Worm (Caenorhabditis elegans) whole organism, early embryonic: Measurements from ENCODE around the gene F22E5.12.

Experiments used
- B0310.2 ChIP-seq: sonication (generic microtip); optimal IDR thresholded peaks from 2 replicates; lab custom pipeline; 2016; ENCODE audit warnings: mild to moderate bottlenecking, missing genetic modification characterization, missing compliant biosample characterization
- F13C5.2 ChIP-seq: sonication (generic microtip); optimal IDR thresholded peaks from 2 replicates; lab custom pipeline; 2017; ENCODE audit warnings: mild to moderate bottlenecking, missing genetic modification characterization, inconsistent platforms, missing compliant biosample characterization
- aly-1 ChIP-seq: sonication (generic microtip); optimal IDR thresholded peaks from 2 replicates; lab custom pipeline; 2016; ENCODE audit warnings: missing genetic modification characterization, missing compliant biosample characterization
- ama-1 ChIP-seq: fragments of 150-350 bp; optimal IDR thresholded peaks from 2 replicates; lab custom pipeline; 2014
- ceh-13 ChIP-seq: fragments of 200-800 bp; sonication (Bioruptor generic); optimal IDR thresholded peaks from 2 replicates; lab custom pipeline; 2018; ENCODE audit warnings: mild to moderate bottlenecking, missing genetic modification characterization, missing compliant biosample characterization
- ceh-36 ChIP-seq: sonication (generic microtip); optimal IDR thresholded peaks from 2 replicates; lab custom pipeline; 2016; ENCODE audit warnings: missing genetic modification characterization, inconsistent platforms, missing compliant biosample characterization
- ets-7 ChIP-seq: sonication (generic microtip); optimal IDR thresholded peaks from 2 replicates; lab custom pipeline; 2016; ENCODE audit warnings: missing genotype, missing genetic modification characterization, missing compliant biosample characterization
- flt-1 ChIP-seq: fragments of 200-800 bp; sonication (Bioruptor generic); IDR thresholded peaks from 2 replicates; pipeline ENCODE4 v1.3.6; 2022; ENCODE audit warnings: missing genetic modification characterization, missing compliant biosample characterization
- hmbx-1 ChIP-seq: sonication (generic microtip); optimal IDR thresholded peaks from 2 replicates; lab custom pipeline; 2016; ENCODE audit warnings: mild to moderate bottlenecking, missing genetic modification characterization, missing compliant biosample characterization
- hmg-4 ChIP-seq: fragments of 200-800 bp; sonication (Bioruptor generic); optimal IDR thresholded peaks from 2 replicates; lab custom pipeline; 2018; ENCODE audit warnings: mild to moderate bottlenecking, missing genetic modification characterization, missing compliant biosample characterization
- hnd-1 ChIP-seq: sonication (generic microtip); optimal IDR thresholded peaks from 2 replicates; lab custom pipeline; 2016; ENCODE audit warnings: missing genetic modification characterization, missing compliant biosample characterization
- pes-1 ChIP-seq: fragments of 200-800 bp; sonication (Bioruptor generic); IDR thresholded peaks from 2 replicates; pipeline ENCODE4 v1.3.6; 2022; ENCODE audit warnings: missing genetic modification reagents, missing genetic modification characterization, missing compliant biosample characterization
- scrt-1 ChIP-seq: fragments of 200-800 bp; sonication (Bioruptor generic); IDR thresholded peaks from 2 replicates; pipeline ENCODE4 v1.3.6; 2022; ENCODE audit warnings: missing genetic modification characterization, missing compliant biosample characterization
- sea-1 ChIP-seq: fragments of 200-800 bp; sonication (Bioruptor generic); conservative IDR thresholded peaks from 2 replicates; pipeline ENCODE4 v1.3.6; 2022; ENCODE audit warnings: missing genetic modification characterization, missing compliant biosample characterization
- tbx-11 ChIP-seq: fragments of 200-800 bp; sonication (Bioruptor generic); IDR thresholded peaks from 2 replicates; pipeline ENCODE4 v1.3.6; 2022; ENCODE audit warnings: missing genetic modification characterization, missing compliant biosample characterization
- tbx-37 ChIP-seq: fragments of 200-800 bp; sonication (Bioruptor generic); conservative IDR thresholded peaks from 2 replicates; pipeline ENCODE4 v1.3.6; 2022; ENCODE audit warnings: missing genetic modification reagents, missing genetic modification characterization, missing compliant biosample characterization
- tra-4 ChIP-seq: sonication (generic microtip); optimal IDR thresholded peaks from 2 replicates; lab custom pipeline; 2017; ENCODE audit warnings: missing genetic modification characterization, missing compliant biosample characterization

Gene F22E5.12

ce11 chrII:2656606-2657005 is 9.9 kb upstream of the F22E5.12 start, which contains the start of gene sri-47:
Gene sri-47, plus strand, starts transcription at chrII:2656906.
- TF ChIP-seq tra-4 (tag; lab: Kevin White, UChicago) (no peak), F13C5.2 (tag; lab: Kevin White, UChicago) (no peak), scrt-1 (no peak), hnd-1 (tag; lab: Kevin White, UChicago) (no peak), ama-1 (lab: Kevin White, UChicago) (no peak), hmbx-1 (tag; lab: Kevin White, UChicago) (no peak), ceh-13 (GFP tag; lab: Kevin White, UChicago) (no peak), pes-1 (no peak), sea-1 (GFP tag; lab: Robert Waterston, UW) (no peak), ets-7 (tag; lab: Kevin White, UChicago) (no peak), B0310.2 (tag; lab: Kevin White, UChicago) (no peak), tbx-37 (GFP tag; lab: Robert Waterston, UW) (no peak), tbx-11 (GFP tag; lab: Robert Waterston, UW) (no peak)

DNA sequence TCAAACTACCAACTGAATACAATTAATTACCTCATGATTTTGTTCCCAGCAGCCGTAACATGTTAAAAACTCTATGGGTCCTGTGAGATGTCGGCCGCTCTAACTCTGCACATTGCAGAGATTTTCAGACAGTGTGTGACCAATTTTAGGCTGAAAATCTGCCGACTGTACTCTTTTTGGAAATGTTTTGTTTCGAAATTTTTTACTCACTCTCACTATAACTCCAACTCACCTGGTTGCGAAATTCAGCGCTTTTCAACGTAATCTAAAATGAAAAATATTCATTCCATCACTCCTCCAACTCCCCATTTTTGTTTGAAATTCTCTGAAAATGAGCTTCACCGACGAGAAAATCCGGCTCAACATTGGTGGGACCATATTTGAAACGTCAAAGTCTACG is 2.9 kb upstream of the F22E5.12 start, which contains the start of the genes F22E5.13 and F22E5.6:
Gene F22E5.13 (minus strand): TSS at position 101 of the 400 bp plus-strand sequence.
Gene F22E5.6 (plus strand): TSS at position 297 of the 400 bp plus-strand sequence.
- TF ChIP-seq tra-4 (tag; lab: Kevin White, UChicago): no peak
- no peak for TF ChIP-seq hmg-4
- no peak for TF ChIP-seq ceh-13 (GFP tag; lab: Kevin White, UChicago)
- TF ChIP-seq tbx-37 (GFP tag; lab: Robert Waterston, UW): no peak
- TF ChIP-seq ets-7 (tag; lab: Kevin White, UChicago): no peak
- no peak for TF ChIP-seq flt-1 (GFP tag; lab: Robert Waterston, UW)
- no peak for TF ChIP-seq aly-1 (tag; lab: Kevin White, UChicago)
- no peak for TF ChIP-seq scrt-1
- TF ChIP-seq hnd-1 (tag; lab: Kevin White, UChicago): no peak
- TF ChIP-seq B0310.2 (tag; lab: Kevin White, UChicago): no peak
- no peak for TF ChIP-seq hmbx-1 (tag; lab: Kevin White, UChicago)
- no peak for TF ChIP-seq tbx-11 (GFP tag; lab: Robert Waterston, UW)
- no peak for TF ChIP-seq pes-1
- TF ChIP-seq F13C5.2 (tag; lab: Kevin White, UChicago): no peak

ce11 chrII:2649015-2649414 is 2.4 kb upstream of the F22E5.12 start:
- TF ChIP-seq scrt-1 (no peak), F13C5.2 (tag; lab: Kevin White, UChicago) (no peak), sea-1 (GFP tag; lab: Robert Waterston, UW) (no peak), aly-1 (tag; lab: Kevin White, UChicago) (no peak), tbx-11 (GFP tag; lab: Robert Waterston, UW) (no peak), hmbx-1 (tag; lab: Kevin White, UChicago) (no peak), ceh-36 (tag; lab: Kevin White, UChicago) (no peak), ets-7 (tag; lab: Kevin White, UChicago) (no peak), tra-4 (tag; lab: Kevin White, UChicago) (no peak), ama-1 (lab: Kevin White, UChicago) (no peak), flt-1 (GFP tag; lab: Robert Waterston, UW) (no peak), hnd-1 (tag; lab: Kevin White, UChicago) (no peak), B0310.2 (tag; lab: Kevin White, UChicago) (no peak), ceh-13 (GFP tag; lab: Kevin White, UChicago) (no peak), tbx-37 (GFP tag; lab: Robert Waterston, UW) (no peak), pes-1 (no peak)

ce11 chrII:2644498-2644897 is 2.2 kb downstream of the F22E5.12 start, which contains the start of gene F22E5.11:
Gene F22E5.11, minus strand, starts transcription at chrII:2644598.
- TF ChIP-seq ets-7 (tag; lab: Kevin White, UChicago) (no peak), hmg-4 (no peak), hnd-1 (tag; lab: Kevin White, UChicago) (no peak), flt-1 (GFP tag; lab: Robert Waterston, UW) (no peak), ama-1 (lab: Kevin White, UChicago) (no peak), aly-1 (tag; lab: Kevin White, UChicago) (no peak)

DNA sequence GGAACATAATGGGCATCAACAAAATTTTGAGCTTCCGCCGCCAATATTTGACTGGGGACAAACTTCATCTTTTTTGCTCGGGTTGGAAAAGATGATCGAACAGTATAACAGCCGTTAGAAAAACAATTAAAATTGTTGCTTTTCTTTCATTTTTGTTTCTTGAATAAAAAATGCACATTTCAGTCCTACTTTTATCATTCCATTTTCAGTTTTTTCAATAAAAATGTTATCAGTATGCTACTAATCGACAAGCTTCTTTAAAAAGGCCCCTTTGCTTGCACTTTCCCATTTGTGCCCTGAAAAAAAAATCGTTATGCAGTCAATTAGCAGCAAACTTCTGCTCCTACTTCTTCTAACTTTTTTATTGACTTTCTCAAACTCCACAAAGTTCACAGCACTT is 4.9 kb downstream of the F22E5.12 start, which contains the start of gene F22E5.7:
Gene F22E5.7 (plus strand): TSS at position 301 of the 400 bp plus-strand sequence.
- TF ChIP-seq tra-4 (tag; lab: Kevin White, UChicago): no peak
- no peak for TF ChIP-seq ets-7 (tag; lab: Kevin White, UChicago)
- no peak for TF ChIP-seq flt-1 (GFP tag; lab: Robert Waterston, UW)
- TF ChIP-seq sea-1 (GFP tag; lab: Robert Waterston, UW): no peak
- TF ChIP-seq scrt-1: no peak
- TF ChIP-seq tbx-11 (GFP tag; lab: Robert Waterston, UW): no peak
- TF ChIP-seq aly-1 (tag; lab: Kevin White, UChicago): no peak
- TF ChIP-seq pes-1: no peak
- TF ChIP-seq F13C5.2 (tag; lab: Kevin White, UChicago): no peak
- TF ChIP-seq ceh-13 (GFP tag; lab: Kevin White, UChicago): no peak
- no peak for TF ChIP-seq B0310.2 (tag; lab: Kevin White, UChicago)
- TF ChIP-seq hnd-1 (tag; lab: Kevin White, UChicago): no peak
- no peak for TF ChIP-seq hmg-4
- TF ChIP-seq ceh-36 (tag; lab: Kevin White, UChicago): no peak
- TF ChIP-seq tbx-37 (GFP tag; lab: Robert Waterston, UW): no peak
- TF ChIP-seq ama-1 (lab: Kevin White, UChicago): no peak
- no peak for TF ChIP-seq hmbx-1 (tag; lab: Kevin White, UChicago)

ce11 chrII:2640982-2641381 is 5.7 kb downstream of the F22E5.12 start, which contains the start of gene F22E5.23:
Gene F22E5.23, plus strand, starts transcription at chrII:2641282.
- TF ChIP-seq ama-1 (lab: Kevin White, UChicago) (no peak), pes-1 (no peak), hmg-4 (no peak), tra-4 (tag; lab: Kevin White, UChicago) (no peak), tbx-37 (GFP tag; lab: Robert Waterston, UW) (no peak), B0310.2 (tag; lab: Kevin White, UChicago) (no peak), hnd-1 (tag; lab: Kevin White, UChicago) (no peak)
